Fruit fly (Drosophila melanogaster): ENCODE results near the gene Glyp.

DNA sequence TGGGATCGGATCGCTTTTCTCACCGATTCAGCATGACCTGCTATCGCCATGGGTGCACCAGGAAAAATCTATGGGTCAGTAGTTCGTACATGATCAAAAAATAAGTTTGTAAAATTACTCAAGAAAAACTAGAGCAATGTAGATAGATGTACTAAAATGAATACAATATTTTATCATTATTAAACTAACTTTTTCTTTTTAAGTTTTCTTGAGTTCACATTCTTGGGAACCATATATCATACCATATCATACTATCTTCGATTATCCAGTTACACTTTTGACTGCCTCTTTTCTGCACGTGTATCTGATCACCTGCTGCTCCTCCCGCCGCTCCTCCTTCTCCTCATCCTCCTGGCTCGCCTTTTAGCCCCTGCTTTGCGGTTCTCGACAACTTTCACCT lies 54.8 kb downstream of the Glyp start:
- TF ChIP-seq Dbx (GFP tag; IDR thresholded peaks at IDR 0.05): no peak
- no peak for TF ChIP-seq CTCF (GFP tag; optimal IDR thresholded peaks at IDR 0.05)
